Fruit fly (Drosophila melanogaster): ENCODE results near the gene Lcp65Ab1.
A peak's percentile ranks its signal among the peaks of the same experiment; 100 is the strongest.
"Not testable (repeated sequence)": the region's sequence is repeated elsewhere in the genome, so short reads cannot be mapped to it uniquely, and the experiment has no call there.

The Lcp65Ab1 gene

dm6 chr3L:6143188-6143755, 6.1 kb upstream of the Lcp65Ab1 start, which contains the start of gene Lcp65Ad:
Gene Lcp65Ad (plus strand): TSS chr3L:6143395.
- peak; percentile 37 for TF ChIP-seq Dll (optimal IDR thresholded peaks at IDR 0.05)
- TF ChIP-seq EcR (GFP tag; optimal IDR thresholded peaks at IDR 0.05) = no peak

dm6 chr3L:6144769-6145220, 4.6 kb upstream of the Lcp65Ab1 start, which contains the start of gene Lcp65Ac:
Gene Lcp65Ac (plus strand): TSS chr3L:6144819.
- TF ChIP-seq EcR (GFP tag; optimal IDR thresholded peaks at IDR 0.05) (no peak), psq (optimal IDR thresholded peaks at IDR 0.05) (no peak), usp (GFP tag; optimal IDR thresholded peaks at IDR 0.05) (no peak), Dll (optimal IDR thresholded peaks at IDR 0.05) (no peak), CG8478 (optimal IDR thresholded peaks at IDR 0.05) (no peak), pan (optimal IDR thresholded peaks at IDR 0.05) (no peak)

DNA sequence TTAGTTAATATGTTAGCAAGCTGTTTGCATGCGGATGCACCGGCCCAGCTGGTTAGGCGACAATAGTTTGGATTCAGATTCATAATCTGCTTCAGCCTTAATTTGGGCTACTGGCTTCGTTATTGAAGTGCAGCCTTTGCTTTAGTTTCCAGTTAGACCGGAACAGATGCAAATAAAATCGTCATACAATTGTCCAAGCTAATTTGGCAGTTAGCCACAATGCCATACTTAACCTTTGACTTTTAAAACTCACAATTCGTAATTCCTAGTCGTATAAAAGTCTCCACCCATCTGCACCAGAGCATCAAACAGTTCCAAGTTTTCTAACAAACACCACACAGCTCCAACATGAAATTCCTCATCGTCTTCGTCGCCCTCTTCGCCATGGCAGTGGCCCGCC, 3.0 kb upstream of the Lcp65Ab1 start, which contains the start of gene Lcp65Ab2:
Lcp65Ab2 (plus strand) TSS at position 301 of the 400 bp plus-strand sequence.
- TF ChIP-seq psq (optimal IDR thresholded peaks at IDR 0.05); CG8478 (optimal IDR thresholded peaks at IDR 0.05); EcR (GFP tag; optimal IDR thresholded peaks at IDR 0.05): not testable (repeated sequence)

DNA sequence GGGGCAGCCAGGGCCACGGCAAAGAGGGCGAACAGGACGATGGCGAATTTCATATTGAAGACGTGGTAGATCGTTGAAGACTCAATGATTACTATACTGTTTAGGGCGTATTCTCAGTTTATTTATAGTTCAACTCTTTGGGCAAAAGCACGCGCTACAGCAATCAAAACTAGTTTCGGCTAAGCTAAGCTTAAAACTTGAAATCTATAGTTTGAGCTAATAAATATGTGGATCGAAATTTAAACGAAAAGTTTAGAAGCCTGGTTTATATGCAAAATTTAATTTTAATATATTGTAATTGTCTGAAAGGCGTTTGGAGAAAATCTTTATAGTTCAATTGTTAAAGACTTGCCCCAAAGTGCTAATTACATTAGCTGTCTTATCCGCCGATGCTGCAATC, 1.5 kb upstream of the Lcp65Ab1 start, which contains the start of gene Cpr65Ax1:
Cpr65Ax1 (minus strand) TSS at position 101 of the 400 bp plus-strand sequence.
- not testable (repeated sequence) for TF ChIP-seq Dll (optimal IDR thresholded peaks at IDR 0.05); pan (optimal IDR thresholded peaks at IDR 0.05); usp (GFP tag; optimal IDR thresholded peaks at IDR 0.05)

DNA sequence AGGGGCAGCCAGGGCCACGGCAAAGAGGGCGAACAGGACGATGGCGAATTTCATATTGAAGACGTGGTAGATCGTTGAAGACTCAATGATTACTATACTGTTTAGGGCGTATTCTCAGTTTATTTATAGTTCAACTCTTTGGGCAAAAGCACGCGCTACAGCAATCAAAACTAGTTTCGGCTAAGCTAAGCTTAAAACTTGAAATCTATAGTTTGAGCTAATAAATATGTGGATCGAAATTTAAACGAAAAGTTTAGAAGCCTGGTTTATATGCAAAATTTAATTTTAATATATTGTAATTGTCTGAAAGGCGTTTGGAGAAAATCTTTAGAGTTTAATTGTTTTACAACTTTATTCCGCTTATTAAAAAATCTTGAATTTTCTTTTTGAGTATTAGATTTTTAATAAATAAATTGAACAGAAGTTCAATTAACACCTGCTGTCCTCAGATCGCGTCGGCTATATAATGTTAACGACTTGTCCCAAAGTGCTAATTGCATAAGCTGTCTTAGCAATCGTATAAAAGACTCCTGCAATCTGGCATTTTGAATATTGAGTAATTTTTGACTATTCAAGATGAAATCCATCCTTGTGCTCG, 1.5 kb downstream of the Lcp65Ab1 start, which contains the start of the genes Cpr65Ax2 and Lcp65Aa:
Cpr65Ax2 (minus strand) TSS at position 101 of the 598 bp plus-strand sequence.
Lcp65Aa (plus strand) TSS at position 548 of the 598 bp plus-strand sequence.
- TF ChIP-seq psq (optimal IDR thresholded peaks at IDR 0.05); EcR (GFP tag; optimal IDR thresholded peaks at IDR 0.05); usp (GFP tag; optimal IDR thresholded peaks at IDR 0.05): not testable (repeated sequence)

- no peak for TF ChIP-seq psq (optimal IDR thresholded peaks at IDR 0.05)
- TF ChIP-seq Dll (optimal IDR thresholded peaks at IDR 0.05) = no peak
- no peak for TF ChIP-seq pan (optimal IDR thresholded peaks at IDR 0.05)
- TF ChIP-seq CG8478 (optimal IDR thresholded peaks at IDR 0.05) = no peak
- TF ChIP-seq EcR (GFP tag; optimal IDR thresholded peaks at IDR 0.05) = no peak
- no peak for TF ChIP-seq usp (GFP tag; optimal IDR thresholded peaks at IDR 0.05)
Measured at dm6 chr3L:6152531-6152930, 3.2 kb downstream of the Lcp65Ab1 start, which contains the start of gene Acp65Aa. Gene Acp65Aa (minus strand): TSS chr3L:6152745.

DNA sequence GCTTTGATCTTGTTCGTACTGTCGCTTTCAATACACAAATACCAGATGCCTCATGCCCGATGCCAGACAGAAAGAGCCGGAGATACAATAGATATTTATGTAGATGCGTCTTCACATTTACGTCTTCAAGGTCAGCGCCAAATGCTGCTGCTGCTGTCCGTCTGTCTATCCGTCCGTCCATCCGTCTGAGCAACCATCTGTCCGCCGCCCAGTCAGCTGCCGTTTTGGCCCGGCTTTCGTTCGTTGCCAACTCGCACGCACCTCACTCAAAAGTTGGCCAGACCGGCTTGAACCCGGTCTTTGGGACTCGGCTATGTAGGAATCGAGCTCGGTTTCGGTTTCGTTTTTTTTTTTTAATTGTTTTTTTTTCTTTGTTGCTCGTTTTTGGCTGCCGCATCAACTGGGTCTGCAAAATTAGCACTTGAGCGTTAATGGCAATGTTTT, 5.6 kb downstream of the Lcp65Ab1 start:
- no peak for TF ChIP-seq psq (optimal IDR thresholded peaks at IDR 0.05)
- no peak for TF ChIP-seq EcR (GFP tag; optimal IDR thresholded peaks at IDR 0.05)
- TF ChIP-seq Dll (optimal IDR thresholded peaks at IDR 0.05) = no peak
- TF ChIP-seq CG8478 (optimal IDR thresholded peaks at IDR 0.05) = no peak
- TF ChIP-seq usp (GFP tag; optimal IDR thresholded peaks at IDR 0.05) = no peak

dm6 chr3L:6157327-6158032, 8.1 kb downstream of the Lcp65Ab1 start, which contains the start of gene CG13297:
Gene CG13297 (minus strand): TSS chr3L:6157377.
- TF ChIP-seq usp (GFP tag; optimal IDR thresholded peaks at IDR 0.05) = no peak
- TF ChIP-seq Dll (optimal IDR thresholded peaks at IDR 0.05) = no peak
- TF ChIP-seq CG8478 (optimal IDR thresholded peaks at IDR 0.05) = no peak
- TF ChIP-seq pan (optimal IDR thresholded peaks at IDR 0.05) = no peak

DNA sequence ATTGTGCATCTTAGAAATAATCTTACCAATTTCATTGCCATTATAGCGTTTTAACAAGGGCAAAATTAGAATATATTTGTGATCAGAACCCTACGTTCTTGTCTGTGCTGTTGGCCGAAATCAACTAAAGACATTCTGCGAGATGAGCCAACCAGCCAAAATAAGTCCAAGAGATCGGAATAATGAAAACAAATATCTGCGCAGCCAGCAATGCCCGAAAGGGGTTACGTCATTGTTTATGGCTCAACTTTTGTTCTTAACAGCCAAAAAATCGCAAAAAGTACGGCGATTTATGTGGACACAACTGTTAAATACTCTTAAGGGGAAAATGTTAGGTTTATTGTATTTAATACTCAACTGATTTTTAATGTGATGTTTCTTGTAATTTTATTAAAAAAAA, 9.2 kb downstream of the Lcp65Ab1 start, which contains the start of gene Cpr65Ay:
Cpr65Ay (minus strand) TSS at position 101 of the 400 bp plus-strand sequence.
- TF ChIP-seq CG8478 (optimal IDR thresholded peaks at IDR 0.05) (no peak), EcR (GFP tag; optimal IDR thresholded peaks at IDR 0.05) (no peak), pan (optimal IDR thresholded peaks at IDR 0.05) (no peak), Dll (optimal IDR thresholded peaks at IDR 0.05) (no peak), psq (optimal IDR thresholded peaks at IDR 0.05) (no peak)

DNA sequence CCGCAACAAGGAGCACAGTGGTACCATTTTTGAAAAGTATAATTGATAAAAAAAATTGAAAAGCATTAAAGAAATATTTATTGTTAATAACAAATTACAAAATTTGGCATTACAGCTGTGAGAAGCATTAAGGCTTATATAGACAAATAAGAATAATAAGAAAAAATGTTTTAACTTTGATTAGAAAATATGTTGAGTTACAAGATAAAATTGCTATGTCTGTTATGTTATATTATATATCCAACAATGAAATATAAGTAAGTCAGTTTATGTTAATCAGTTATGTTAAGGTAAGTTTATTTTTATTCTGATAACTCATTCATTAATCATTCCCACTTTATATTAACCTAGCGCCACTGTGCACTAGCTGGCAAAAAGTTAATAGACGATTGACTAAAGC, 10.5 kb downstream of the Lcp65Ab1 start:
- TF ChIP-seq usp (GFP tag; optimal IDR thresholded peaks at IDR 0.05) (no peak), EcR (GFP tag; optimal IDR thresholded peaks at IDR 0.05) (no peak), Dll (optimal IDR thresholded peaks at IDR 0.05) (no peak), psq (optimal IDR thresholded peaks at IDR 0.05) (no peak), CG8478 (optimal IDR thresholded peaks at IDR 0.05) (no peak), pan (optimal IDR thresholded peaks at IDR 0.05) (no peak)

dm6 chr3L:6160514-6160913, 11.2 kb downstream of the Lcp65Ab1 start, which contains the start of gene Cpr65Az:
Gene Cpr65Az (plus strand): TSS chr3L:6160814.
- no peak for TF ChIP-seq psq (optimal IDR thresholded peaks at IDR 0.05)
- TF ChIP-seq CG8478 (optimal IDR thresholded peaks at IDR 0.05) = no peak
- no peak for TF ChIP-seq EcR (GFP tag; optimal IDR thresholded peaks at IDR 0.05)
- TF ChIP-seq Dll (optimal IDR thresholded peaks at IDR 0.05) = no peak
- TF ChIP-seq pan (optimal IDR thresholded peaks at IDR 0.05) = no peak
- no peak for TF ChIP-seq usp (GFP tag; optimal IDR thresholded peaks at IDR 0.05)

DNA sequence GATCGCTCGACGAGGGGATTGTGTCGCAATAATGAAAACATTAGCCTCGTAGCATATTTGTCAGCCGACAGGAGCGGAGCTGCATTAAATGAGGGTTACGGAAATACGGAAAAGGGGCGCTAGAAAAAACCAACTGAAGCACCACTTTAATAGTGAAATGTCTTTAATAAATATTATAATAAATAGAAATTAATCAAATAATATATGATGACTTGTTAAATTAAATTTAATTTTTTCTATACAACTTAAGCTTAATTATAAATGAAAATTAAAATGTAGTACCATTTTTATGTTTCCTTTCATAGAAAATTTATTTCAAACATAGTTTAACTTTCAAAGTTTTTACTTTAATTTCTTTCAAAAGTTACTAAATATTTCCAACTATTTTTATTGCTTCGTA, 12.6 kb downstream of the Lcp65Ab1 start:
- TF ChIP-seq usp (GFP tag; optimal IDR thresholded peaks at IDR 0.05) (no peak), Dll (optimal IDR thresholded peaks at IDR 0.05) (no peak)
